Fruit fly (Drosophila melanogaster) whole organism, embryonic: ENCODE results near the gene CG18622.
A peak's percentile ranks its signal among the peaks of the same experiment; 100 is the strongest.

ENCODE experiments used
- ATbp ChIP-seq: fragments of 200-800 bp; sonication (Bioruptor generic); optimal IDR thresholded peaks from 2 replicates; lab custom pipeline; 2017; ENCODE audit warnings: missing biosample characterization, mild to moderate bottlenecking, missing genetic modification characterization, missing genetic modification reagents
- C15 ChIP-seq: fragments of 200-800 bp; sonication (Bioruptor generic); IDR thresholded peaks from 3 replicates; pipeline ENCODE4 v1.3.6; 2022; ENCODE audit warnings: missing biosample characterization, missing genetic modification characterization
- CG10147 ChIP-seq: fragments of 200-800 bp; sonication (Bioruptor generic); optimal IDR thresholded peaks from 2 replicates; lab custom pipeline; 2019; ENCODE audit warnings: missing biosample characterization, mild to moderate bottlenecking, missing genetic modification characterization, moderate library complexity
- CG10959 ChIP-seq: fragments of 200-800 bp; sonication (Bioruptor generic); IDR thresholded peaks from 2 replicates; pipeline ENCODE4 v1.3.6; 2022; ENCODE audit warnings: missing biosample characterization, missing genetic modification characterization
- CG11696 ChIP-seq: fragments of 200-800 bp; sonication (Bioruptor generic); IDR thresholded peaks from 2 replicates; pipeline ENCODE4 v1.3.6; 2022; ENCODE audit warnings: missing biosample characterization, missing genetic modification characterization
- CG13624 ChIP-seq: fragments of 200-800 bp; sonication (Bioruptor generic); optimal IDR thresholded peaks from 2 replicates; lab custom pipeline; 2016; ENCODE audit warnings: missing biosample characterization, missing genetic modification characterization
- CG15479 ChIP-seq: fragments of 200-800 bp; sonication (Bioruptor generic); optimal IDR thresholded peaks from 3 replicates; lab custom pipeline; 2019; ENCODE audit warnings: missing biosample characterization, mild to moderate bottlenecking, missing genetic modification characterization, moderate library complexity
- CG1832 ChIP-seq: fragments of 200-800 bp; sonication (Bioruptor generic); optimal IDR thresholded peaks from 2 replicates; lab custom pipeline; 2017; ENCODE audit warnings: missing biosample characterization, mild to moderate bottlenecking, missing genetic modification characterization, inconsistent platforms
- CG18599 ChIP-seq: fragments of 200-800 bp; sonication (Bioruptor generic); optimal IDR thresholded peaks from 3 replicates; lab custom pipeline; 2017; ENCODE audit warnings: missing biosample characterization, missing genetic modification characterization, mild to moderate bottlenecking, moderate library complexity, missing genetic modification reagents
- CG32767 ChIP-seq: fragments of 200-800 bp; sonication (Bioruptor generic); IDR thresholded peaks from 2 replicates; pipeline ENCODE4 v1.3.6; 2022; ENCODE audit warnings: missing biosample characterization, missing genetic modification characterization
- CG32772 ChIP-seq: fragments of 200-800 bp; sonication (Bioruptor generic); IDR thresholded peaks from 2 replicates; pipeline ENCODE4 v1.3.6; 2022; ENCODE audit warnings: missing biosample characterization, missing genetic modification characterization
- CG3407 ChIP-seq: fragments of 200-800 bp; sonication (Bioruptor generic); optimal IDR thresholded peaks from 2 replicates; lab custom pipeline; 2018; ENCODE audit warnings: missing biosample characterization, mild to moderate bottlenecking, missing genetic modification characterization
- CG5245 ChIP-seq: fragments of 200-800 bp; sonication (Bioruptor generic); optimal IDR thresholded peaks from 3 replicates; lab custom pipeline; 2016; ENCODE audit warnings: missing biosample characterization, missing genetic modification characterization
- CG6175 ChIP-seq: fragments of 200-800 bp; sonication (Bioruptor generic); IDR thresholded peaks from 3 replicates; pipeline ENCODE4 v1.3.6; 2022; ENCODE audit warnings: missing biosample characterization, missing genetic modification characterization
- CG6254 ChIP-seq: fragments of 200-800 bp; sonication (Bioruptor generic); optimal IDR thresholded peaks from 3 replicates; lab custom pipeline; 2017; ENCODE audit warnings: mild to moderate bottlenecking, missing biosample characterization, missing genetic modification reagents, missing genetic modification characterization
- CG7745 ChIP-seq: fragments of 200-800 bp; sonication (Bioruptor generic); optimal IDR thresholded peaks from 2 replicates; lab custom pipeline; 2018; ENCODE audit warnings: missing biosample characterization, mild to moderate bottlenecking, missing genetic modification characterization, moderate library complexity
- CG8359 ChIP-seq: fragments of 200-800 bp; sonication (Bioruptor generic); optimal IDR thresholded peaks from 2 replicates; lab custom pipeline; 2017; ENCODE audit warnings: missing biosample characterization, mild to moderate bottlenecking, missing genetic modification characterization, borderline replicate concordance
- CG9817 ChIP-seq: fragments of 200-800 bp; sonication (Bioruptor generic); optimal IDR thresholded peaks from 2 replicates; lab custom pipeline; 2018; ENCODE audit warnings: missing biosample characterization, mild to moderate bottlenecking, missing genetic modification characterization, moderate library complexity
- CrebB ChIP-seq: fragments of 200-800 bp; sonication (Bioruptor generic); optimal IDR thresholded peaks from 3 replicates; lab custom pipeline; 2018; ENCODE audit warnings: missing biosample characterization, mild to moderate bottlenecking, missing genetic modification characterization
- D19B ChIP-seq: fragments of 200-800 bp; sonication (Bioruptor generic); optimal IDR thresholded peaks from 2 replicates; lab custom pipeline; 2017; ENCODE audit warnings: missing biosample characterization, mild to moderate bottlenecking, missing genetic modification characterization
- E2f1 ChIP-seq: fragments of 200-800 bp; sonication (Bioruptor generic); IDR thresholded peaks from 2 replicates; pipeline ENCODE4 v1.3.6; 2022; ENCODE audit warnings: missing biosample characterization, missing genetic modification characterization
- HLH4C ChIP-seq: fragments of 200-800 bp; sonication (Bioruptor generic); IDR thresholded peaks from 3 replicates; pipeline ENCODE4 v1.3.6; 2022; ENCODE audit warnings: missing biosample characterization, missing genetic modification characterization; ENCODE audit not compliant: partially characterized antibody
- Hr51 ChIP-seq, 2 experiments: fragments of 200-800 bp; sonication (Bioruptor generic); optimal IDR thresholded peaks; 2 replicates in 1 of 2; 3 replicates in 1 of 2; lab custom pipeline; 2016 to 2018; ENCODE audit warnings: missing biosample characterization in 2 of 2, missing genetic modification characterization in 2 of 2, mild to moderate bottlenecking in 1 of 2, moderate library complexity in 1 of 2
- Hr78 ChIP-seq, 2 experiments: fragments of 200-800 bp in 1 of 2; fragments of >200 bp in 1 of 2; sonication (Bioruptor generic) in 1 of 2; optimal IDR thresholded peaks; 2 replicates each; lab custom pipeline; 2017 to 2019; ENCODE audit warnings: missing biosample characterization in 2 of 2, missing genetic modification characterization in 2 of 2, mild to moderate bottlenecking in 1 of 2, moderate library complexity in 1 of 2
- Meics ChIP-seq: fragments of 200-800 bp; sonication (Bioruptor generic); optimal IDR thresholded peaks from 2 replicates; lab custom pipeline; 2017; ENCODE audit warnings: missing biosample characterization, mild to moderate bottlenecking, missing genetic modification characterization
- Myb ChIP-seq: fragments of 200-800 bp; sonication (Bioruptor generic); optimal IDR thresholded peaks from 2 replicates; lab custom pipeline; 2016; ENCODE audit warnings: missing biosample characterization, missing genetic modification characterization
- NFAT ChIP-seq: fragments of 200-800 bp; sonication (Bioruptor generic); IDR thresholded peaks from 2 replicates; pipeline ENCODE4 v1.3.6; 2022; ENCODE audit warnings: missing biosample characterization, missing genetic modification characterization
- NfI ChIP-seq: fragments of 200-800 bp; sonication (Bioruptor generic); optimal IDR thresholded peaks from 3 replicates; lab custom pipeline; 2018; ENCODE audit warnings: missing biosample characterization, mild to moderate bottlenecking, missing genetic modification characterization, moderate library complexity
- YL-1 ChIP-seq: fragments of 200-800 bp; sonication (Bioruptor generic); optimal IDR thresholded peaks from 3 replicates; lab custom pipeline; 2017; ENCODE audit warnings: missing biosample characterization, mild to moderate bottlenecking, missing genetic modification characterization
- bsh ChIP-seq, 2 experiments: fragments of 200-800 bp; sonication (Bioruptor generic); optimal IDR thresholded peaks; 2 replicates each; lab custom pipeline; 2017 to 2018; ENCODE audit warnings: mild to moderate bottlenecking in 2 of 2, missing biosample characterization in 2 of 2, missing genetic modification characterization in 2 of 2, moderate library complexity in 1 of 2
- cato ChIP-seq: fragments of 200-800 bp; sonication (Bioruptor generic); optimal IDR thresholded peaks from 2 replicates; lab custom pipeline; 2016; ENCODE audit warnings: missing biosample characterization, missing genetic modification characterization, borderline replicate concordance
- cg ChIP-seq: fragments of 200-800 bp; sonication (Bioruptor generic); optimal IDR thresholded peaks from 3 replicates; lab custom pipeline; 2019; ENCODE audit warnings: missing biosample characterization, mild to moderate bottlenecking, missing genetic modification characterization, moderate library complexity
- chif ChIP-seq, 2 experiments: fragments of 200-800 bp; sonication (Bioruptor generic); optimal IDR thresholded peaks; 3 replicates each; lab custom pipeline; 2016; ENCODE audit warnings: missing biosample characterization in 2 of 2, missing genetic modification characterization in 2 of 2
- cwo ChIP-seq: fragments of 200-800 bp; sonication (Bioruptor generic); optimal IDR thresholded peaks from 3 replicates; lab custom pipeline; 2017; ENCODE audit warnings: missing biosample characterization, missing genetic modification characterization, mild to moderate bottlenecking, moderate library complexity, missing genetic modification reagents
- esg ChIP-seq: fragments of 200-800 bp; sonication (Bioruptor generic); conservative IDR thresholded peaks from 2 replicates; pipeline ENCODE4 v1.3.6; 2022; ENCODE audit warnings: missing biosample characterization, missing genetic modification characterization
- fd64A ChIP-seq: fragments of 200-800 bp; sonication (Bioruptor generic); optimal IDR thresholded peaks from 3 replicates; lab custom pipeline; 2018; ENCODE audit warnings: missing biosample characterization, mild to moderate bottlenecking, missing genetic modification characterization
- gcm ChIP-seq: fragments of 200-800 bp; sonication (Bioruptor generic); optimal IDR thresholded peaks from 2 replicates; lab custom pipeline; 2019; ENCODE audit warnings: missing biosample characterization, mild to moderate bottlenecking, missing genetic modification characterization, moderate library complexity
- hbn ChIP-seq: fragments of 200-800 bp; sonication (Bioruptor generic); IDR thresholded peaks from 2 replicates; pipeline ENCODE4 v1.3.6; 2022; ENCODE audit warnings: missing biosample characterization, missing genetic modification characterization; ENCODE audit not compliant: partially characterized antibody
- maf-S ChIP-seq: fragments of 200-800 bp; sonication (Bioruptor generic); optimal IDR thresholded peaks from 2 replicates; lab custom pipeline; 2016; ENCODE audit warnings: missing biosample characterization, missing genetic modification characterization
- nmo ChIP-seq: fragments of 200-800 bp; sonication (Bioruptor generic); optimal IDR thresholded peaks from 2 replicates; lab custom pipeline; 2018; ENCODE audit warnings: missing biosample characterization, mild to moderate bottlenecking, missing genetic modification characterization, moderate library complexity
- pum ChIP-seq: fragments of 200-800 bp; sonication (Bioruptor generic); optimal IDR thresholded peaks from 2 replicates; lab custom pipeline; 2016; ENCODE audit warnings: missing biosample characterization, missing genetic modification characterization
- row ChIP-seq: fragments of 200-800 bp; sonication (Bioruptor generic); IDR thresholded peaks from 3 replicates; pipeline ENCODE4 v1.3.6; 2022; ENCODE audit warnings: missing biosample characterization, missing genetic modification characterization
- sc ChIP-seq, 3 experiments: fragments of >200 bp in 2 of 3; fragments of 200-800 bp in 1 of 3; sonication (Bioruptor generic) in 1 of 3; optimal IDR thresholded peaks; 2 replicates in 2 of 3; 3 replicates in 1 of 3; lab custom pipeline; 2017; ENCODE audit warnings: mild to moderate bottlenecking in 1 of 3, missing biosample characterization in 1 of 3, missing genetic modification characterization in 1 of 3, missing genetic modification reagents in 1 of 3
- slbo ChIP-seq: fragments of 200-800 bp; sonication (Bioruptor generic); IDR thresholded peaks from 2 replicates; pipeline ENCODE4 v1.3.6; 2022; ENCODE audit warnings: missing biosample characterization, missing genetic modification characterization
- slou ChIP-seq: fragments of 200-800 bp; sonication (Bioruptor generic); optimal IDR thresholded peaks from 3 replicates; lab custom pipeline; 2016; ENCODE audit warnings: missing biosample characterization, missing genetic modification characterization
- sr ChIP-seq: fragments of 200-800 bp; sonication (Bioruptor generic); IDR thresholded peaks from 3 replicates; pipeline ENCODE4 v1.3.6; 2022; ENCODE audit warnings: missing biosample characterization, missing genetic modification characterization

CG18622 gene

DNA sequence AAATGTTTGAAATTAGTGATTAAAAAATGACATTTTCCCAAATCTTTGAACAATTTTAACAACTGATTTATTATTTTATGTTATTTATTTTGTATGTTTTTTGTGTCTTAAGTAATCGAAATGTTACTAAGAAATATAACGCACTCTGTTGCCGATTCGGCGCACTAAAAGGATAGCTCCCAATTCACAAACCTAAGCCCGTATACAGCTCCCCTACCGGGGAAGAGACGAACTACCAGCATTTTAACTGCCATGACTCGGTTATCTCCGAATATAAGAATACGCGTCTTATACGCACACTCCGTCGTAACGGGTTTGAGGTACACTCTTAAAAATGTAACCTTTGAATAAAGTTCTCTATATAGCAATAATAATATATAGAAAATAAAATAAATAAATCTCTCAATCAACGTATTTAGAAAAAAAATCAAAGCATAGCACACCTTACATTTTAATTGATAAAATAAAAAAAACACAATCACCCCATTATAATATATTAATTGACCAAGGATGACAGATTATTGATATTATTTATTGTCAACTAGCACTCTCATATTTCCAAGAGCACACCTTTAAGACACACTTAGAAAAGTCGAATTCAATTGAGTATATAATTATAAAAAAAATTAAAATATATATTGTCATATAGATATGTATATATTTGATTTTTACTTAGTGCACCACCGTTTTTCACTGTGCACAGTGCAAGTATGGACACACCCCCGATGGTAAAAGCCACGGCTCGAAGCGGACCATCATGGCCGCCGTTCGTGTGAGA, 29.6 kb downstream of the CG18622 start (continued):
- TF ChIP-seq sc (optimal IDR thresholded peaks at IDR 0.05; lab: Kevin White, UChicago) = no peak
- TF ChIP-seq sc (GFP tag; optimal IDR thresholded peaks at IDR 0.05; lab: Kevin White, UChicago) = peak; percentile 81
- TF ChIP-seq pum = peak; percentile 46
- no peak for TF ChIP-seq CG15479
- peak; percentile 74 for TF ChIP-seq ATbp (GFP tag; lab: Kevin White, UChicago)
- no peak for TF ChIP-seq fd64A (GFP tag; lab: Kevin White, UChicago)
- TF ChIP-seq Myb (GFP tag; lab: Kevin White, UChicago) = peak; percentile 36
- peak; percentile 24; the same call in 1 of the 2 replicates for TF ChIP-seq CG11696 (GFP tag; lab: Robert Waterston, UW)
- peak; percentile 46 for TF ChIP-seq CG5245 (GFP tag; lab: Kevin White, UChicago)
- TF ChIP-seq slou (GFP tag; lab: Kevin White, UChicago) = no peak
- TF ChIP-seq D19B (GFP tag; lab: Kevin White, UChicago) = peak; percentile 59
- peak; percentile 59; the same call in 1 of the 2 replicates for TF ChIP-seq slbo (GFP tag; lab: Robert Waterston, UW)
- no peak for TF ChIP-seq sr (GFP tag; lab: Robert Waterston, UW)
- TF ChIP-seq hbn (GFP tag; lab: Robert Waterston, UW) = no peak
- TF ChIP-seq CG32767 (GFP tag; lab: Robert Waterston, UW) = peak; percentile 78; the same call in 1 of the 2 replicates
- TF ChIP-seq cg = no peak
- TF ChIP-seq cwo (GFP tag; lab: Kevin White, UChicago) = peak; percentile 75
- TF ChIP-seq CrebB = peak; percentile 22
- no peak for TF ChIP-seq maf-S (GFP tag; lab: Kevin White, UChicago)
- TF ChIP-seq CG7745 (tag; lab: Kevin White, UChicago) = no peak
- TF ChIP-seq YL-1 (GFP tag; lab: Kevin White, UChicago) = peak; percentile 48
- TF ChIP-seq NfI (GFP tag; lab: Kevin White, UChicago) = peak; percentile 71
- peak; percentile 57 for TF ChIP-seq CG32772 (GFP tag; lab: Robert Waterston, UW)
- TF ChIP-seq cato = peak; percentile 68
- peak; percentile 89 for TF ChIP-seq Meics (GFP tag; lab: Kevin White, UChicago)
- peak; percentile 85 for TF ChIP-seq gcm
- peak in 1 of 2 experiments; percentile 38 for TF ChIP-seq chif (GFP tag; optimal IDR thresholded peaks at IDR 0.05; lab: Kevin White, UChicago)
- TF ChIP-seq C15 (GFP tag; lab: Robert Waterston, UW) = 0 out of 3 replicates have a peak, but pooled peaks have one; percentile 18
- TF ChIP-seq HLH4C (GFP tag; lab: Robert Waterston, UW) = no peak
- TF ChIP-seq CG10959 (GFP tag; lab: Robert Waterston, UW) = peak; percentile 52
- TF ChIP-seq CG6175 (GFP tag; lab: Robert Waterston, UW) = no peak
- TF ChIP-seq CG8359 (GFP tag; lab: Kevin White, UChicago) = peak; percentile 72
- peak; percentile 89 for TF ChIP-seq row (GFP tag; lab: Robert Waterston, UW)
- TF ChIP-seq CG9817 (tag; lab: Kevin White, UChicago) = peak; percentile 65
- TF ChIP-seq Hr78 (GFP tag; optimal IDR thresholded peaks at IDR 0.05; lab: Kevin White, UChicago) = peak in 1 of 2 experiments; percentile 61
- peak; percentile 93 for TF ChIP-seq nmo (GFP tag; lab: Kevin White, UChicago)
- TF ChIP-seq CG1832 = no peak
- no peak for TF ChIP-seq CG13624
- TF ChIP-seq CG6254 (GFP tag; lab: Kevin White, UChicago) = peak; percentile 81
- TF ChIP-seq CG10147 (GFP tag; lab: Kevin White, UChicago) = no peak
- peak in 1 of 2 experiments; percentile 86 for TF ChIP-seq bsh (GFP tag; optimal IDR thresholded peaks at IDR 0.05; lab: Kevin White, UChicago)
- peak; percentile 84 for TF ChIP-seq CG18599 (GFP tag; lab: Kevin White, UChicago)
- 0 out of 2 replicates have a peak, but pooled peaks have one; percentile 48 for TF ChIP-seq E2f1
- TF ChIP-seq CG3407 (GFP tag; lab: Kevin White, UChicago) = peak; percentile 80
- TF ChIP-seq esg (GFP tag; lab: Robert Waterston, UW) = peak; percentile 68
- peak; percentile 60 for TF ChIP-seq NFAT (GFP tag; lab: Robert Waterston, UW)
- peak in 1 of 2 experiments; percentile 89 for TF ChIP-seq Hr51 (GFP tag; optimal IDR thresholded peaks at IDR 0.05; lab: Kevin White, UChicago)
